Fruit fly (Drosophila melanogaster) whole organism, wandering third instar larva: ENCODE measurements around the gene fry.

Experiments
- Hnf4 ChIP-seq: fragments of 200-800 bp; sonication (Bioruptor generic); optimal IDR thresholded peaks from 2 replicates; lab custom pipeline; 2016; ENCODE audit warnings: missing biosample characterization, mild to moderate bottlenecking, missing genetic modification characterization
- Hr78 ChIP-seq: fragments of >200 bp; optimal IDR thresholded peaks from 2 replicates; lab custom pipeline; 2017; ENCODE audit warnings: missing biosample characterization, missing genetic modification characterization
- br ChIP-seq: fragments of 200-800 bp; sonication (Bioruptor generic); optimal IDR thresholded peaks from 2 replicates; lab custom pipeline; 2016; ENCODE audit warnings: missing biosample characterization, missing genetic modification characterization
- foxo ChIP-seq, 2 experiments: fragments of 200-800 bp; sonication (Bioruptor generic); optimal IDR thresholded peaks; 2 replicates in 1 of 2; 3 replicates in 1 of 2; lab custom pipeline; 2016 to 2017; ENCODE audit warnings: missing biosample characterization in 2 of 2, missing genetic modification characterization in 2 of 2
- psq ChIP-seq: fragments of 200-800 bp; sonication (Bioruptor generic); optimal IDR thresholded peaks from 3 replicates; lab custom pipeline; 2017; ENCODE audit warnings: missing biosample characterization, mild to moderate bottlenecking, missing genetic modification characterization, moderate library complexity
- sv ChIP-seq: fragments of 200-800 bp; sonication (Bioruptor generic); optimal IDR thresholded peaks from 3 replicates; lab custom pipeline; 2016; ENCODE audit warnings: missing biosample characterization, missing genetic modification characterization

DNA sequence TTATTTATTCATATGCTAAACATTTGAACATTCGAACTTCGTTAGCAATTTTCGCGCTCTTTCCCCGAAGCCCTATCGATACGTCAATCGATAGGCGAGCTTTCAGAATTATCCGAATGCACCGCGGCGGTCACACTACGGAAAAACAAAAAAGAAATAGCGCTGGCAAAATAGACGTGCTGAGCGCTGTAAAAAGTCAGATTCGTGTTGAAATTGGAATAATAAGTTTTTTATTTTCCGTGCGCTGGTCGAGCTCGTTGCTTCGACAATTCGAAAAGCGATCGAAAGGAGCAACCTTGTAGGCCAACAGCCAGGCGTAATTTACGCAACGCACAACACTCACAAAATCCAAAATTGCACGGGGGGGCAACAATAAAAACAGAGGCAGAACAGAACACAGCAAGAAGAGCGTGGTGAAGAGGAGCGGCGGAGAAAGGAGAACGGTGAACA is 19.3 kb upstream of the fry start, which contains the start of gene Ubc4:
- TF ChIP-seq sv (GFP tag; lab: Kevin White, UChicago) (no peak), br (peak; percentile 22), Hr78 (GFP tag; lab: Kevin White, UChicago) (no peak), foxo (GFP tag; optimal IDR thresholded peaks at IDR 0.05; lab: Kevin White, UChicago) (no peak), Hnf4 (GFP tag; lab: Kevin White, UChicago) (no peak), psq (peak; percentile 87)
